Fruit fly (Drosophila melanogaster) whole organism, embryonic: ENCODE results near the gene CG11898.
A peak's percentile ranks its signal among the peaks of the same experiment; 100 is the strongest.

Experiments used
- Atf6 ChIP-seq: fragments of 200-800 bp; sonication (Bioruptor generic); IDR thresholded peaks from 2 replicates; pipeline ENCODE4 v1.3.6; 2022; ENCODE audit warnings: missing biosample characterization, missing genetic modification characterization
- CG10543 ChIP-seq: fragments of 200-800 bp; sonication (Bioruptor generic); optimal IDR thresholded peaks from 3 replicates; lab custom pipeline; 2017; ENCODE audit warnings: missing biosample characterization, mild to moderate bottlenecking, missing genetic modification characterization, moderate library complexity
- CG11085 ChIP-seq: fragments of 200-800 bp; sonication (Bioruptor generic); IDR thresholded peaks from 2 replicates; pipeline ENCODE4 v1.3.6; 2022; ENCODE audit warnings: missing biosample characterization, missing genetic modification characterization
- CG12071 ChIP-seq: fragments of 200-800 bp; sonication (Bioruptor generic); optimal IDR thresholded peaks from 3 replicates; lab custom pipeline; 2018; ENCODE audit warnings: missing biosample characterization, mild to moderate bottlenecking, missing genetic modification characterization
- CG12942 ChIP-seq: fragments of 200-800 bp; sonication (Bioruptor generic); optimal IDR thresholded peaks from 3 replicates; lab custom pipeline; 2016; ENCODE audit warnings: missing biosample characterization, missing genetic modification characterization
- CG15269 ChIP-seq: fragments of 200-800 bp; sonication (Bioruptor generic); optimal IDR thresholded peaks from 2 replicates; lab custom pipeline; 2018; ENCODE audit warnings: missing biosample characterization, mild to moderate bottlenecking, missing genetic modification characterization, moderate library complexity
- CG1832 ChIP-seq: fragments of 200-800 bp; sonication (Bioruptor generic); optimal IDR thresholded peaks from 2 replicates; lab custom pipeline; 2017; ENCODE audit warnings: missing biosample characterization, mild to moderate bottlenecking, missing genetic modification characterization, inconsistent platforms
- CG31365 ChIP-seq: fragments of 200-800 bp; sonication (Bioruptor generic); optimal IDR thresholded peaks from 2 replicates; lab custom pipeline; 2018; ENCODE audit warnings: missing biosample characterization, mild to moderate bottlenecking, missing genetic modification characterization
- CG4424 ChIP-seq: fragments of 200-800 bp; sonication (Bioruptor generic); optimal IDR thresholded peaks from 3 replicates; lab custom pipeline; 2016; ENCODE audit warnings: missing biosample characterization, missing genetic modification characterization
- CG4820 ChIP-seq: fragments of 200-800 bp; sonication (Bioruptor generic); optimal IDR thresholded peaks from 3 replicates; lab custom pipeline; 2016; ENCODE audit warnings: missing biosample characterization, missing genetic modification characterization
- CG5953 ChIP-seq: fragments of 200-800 bp; sonication (Bioruptor generic); IDR thresholded peaks from 2 replicates; pipeline ENCODE4 v1.3.6; 2022; ENCODE audit warnings: missing biosample characterization, missing genetic modification characterization
- CG6654 ChIP-seq: fragments of 200-800 bp; sonication (Bioruptor generic); optimal IDR thresholded peaks from 2 replicates; lab custom pipeline; 2017; ENCODE audit warnings: missing biosample characterization, mild to moderate bottlenecking, missing genetic modification characterization
- CG6689 ChIP-seq: fragments of 200-800 bp; sonication (Bioruptor generic); IDR thresholded peaks from 2 replicates; pipeline ENCODE4 v1.3.6; 2022; ENCODE audit warnings: missing biosample characterization, missing genetic modification characterization
- CG6791 ChIP-seq: fragments of 200-800 bp; sonication (Bioruptor generic); IDR thresholded peaks from 3 replicates; pipeline ENCODE4 v1.3.6; 2022; ENCODE audit warnings: missing biosample characterization, missing genetic modification characterization; ENCODE audit not compliant: partially characterized antibody
- CG7357 ChIP-seq: fragments of 200-800 bp; sonication (Bioruptor generic); IDR thresholded peaks from 3 replicates; pipeline ENCODE4 v1.3.6; 2022; ENCODE audit warnings: missing biosample characterization, missing genetic modification characterization
- CG8388 ChIP-seq: fragments of 200-800 bp; sonication (Bioruptor generic); optimal IDR thresholded peaks from 2 replicates; lab custom pipeline; 2019; ENCODE audit warnings: missing biosample characterization, mild to moderate bottlenecking, missing genetic modification characterization, moderate library complexity
- CG8924 ChIP-seq: fragments of 200-800 bp; optimal IDR thresholded peaks from 3 replicates; lab custom pipeline; 2019; ENCODE audit warnings: missing biosample characterization, mild to moderate bottlenecking, missing genetic modification characterization, moderate library complexity
- D19A ChIP-seq: fragments of 200-800 bp; optimal IDR thresholded peaks from 3 replicates; lab custom pipeline; 2019; ENCODE audit warnings: missing biosample characterization, mild to moderate bottlenecking, missing genetic modification characterization, moderate library complexity
- Dek ChIP-seq: fragments of 200-800 bp; sonication (Bioruptor generic); optimal IDR thresholded peaks from 3 replicates; lab custom pipeline; 2019; ENCODE audit warnings: missing biosample characterization, mild to moderate bottlenecking, missing genetic modification characterization, moderate library complexity
- Dref ChIP-seq: fragments of 200-800 bp; sonication (Bioruptor generic); IDR thresholded peaks from 2 replicates; pipeline ENCODE4 v1.3.6; 2022; ENCODE audit warnings: missing biosample characterization, missing genetic modification characterization
- Fer3 ChIP-seq: fragments of 200-800 bp; sonication (Bioruptor generic); optimal IDR thresholded peaks from 2 replicates; lab custom pipeline; 2018; ENCODE audit warnings: missing biosample characterization, mild to moderate bottlenecking, missing genetic modification characterization, moderate library complexity
- Gsc ChIP-seq: fragments of 200-800 bp; sonication (Bioruptor generic); IDR thresholded peaks from 2 replicates; pipeline ENCODE4 v1.3.6; 2022; ENCODE audit warnings: missing biosample characterization, missing genetic modification characterization
- HLHmδ ChIP-seq: fragments of 200-800 bp; sonication (Bioruptor generic); optimal IDR thresholded peaks from 2 replicates; lab custom pipeline; 2018; ENCODE audit warnings: missing biosample characterization, mild to moderate bottlenecking, missing genetic modification characterization, moderate library complexity
- Hand ChIP-seq: fragments of 200-800 bp; sonication (Bioruptor generic); optimal IDR thresholded peaks from 2 replicates; lab custom pipeline; 2017; ENCODE audit warnings: mild to moderate bottlenecking, missing biosample characterization, missing genetic modification reagents, missing genetic modification characterization
- Meics ChIP-seq: fragments of 200-800 bp; sonication (Bioruptor generic); optimal IDR thresholded peaks from 2 replicates; lab custom pipeline; 2017; ENCODE audit warnings: missing biosample characterization, mild to moderate bottlenecking, missing genetic modification characterization
- Poxn ChIP-seq: fragments of 200-800 bp; sonication (Bioruptor generic); IDR thresholded peaks from 2 replicates; pipeline ENCODE4 v1.3.6; 2022; ENCODE audit warnings: missing biosample characterization, missing genetic modification characterization
- Spps ChIP-seq: fragments of 200-800 bp; sonication (Bioruptor generic); optimal IDR thresholded peaks from 2 replicates; lab custom pipeline; 2018; ENCODE audit warnings: missing biosample characterization, mild to moderate bottlenecking, missing genetic modification characterization
- ab ChIP-seq: fragments of 200-800 bp; sonication (Bioruptor generic); optimal IDR thresholded peaks from 2 replicates; lab custom pipeline; 2016; ENCODE audit warnings: missing biosample characterization, missing genetic modification characterization
- amos ChIP-seq: fragments of 200-800 bp; sonication (Bioruptor generic); IDR thresholded peaks from 2 replicates; pipeline ENCODE4 v1.3.6; 2022; ENCODE audit warnings: missing biosample characterization, missing genetic modification characterization; ENCODE audit not compliant: partially characterized antibody
- ato ChIP-seq: fragments of 200-800 bp; sonication (Bioruptor generic); IDR thresholded peaks from 2 replicates; pipeline ENCODE4 v1.3.6; 2022; ENCODE audit warnings: missing biosample characterization, missing genetic modification characterization; ENCODE audit not compliant: partially characterized antibody
- az2 ChIP-seq: fragments of 200-800 bp; sonication (Bioruptor generic); optimal IDR thresholded peaks from 3 replicates; lab custom pipeline; 2016; ENCODE audit warnings: missing biosample characterization, missing genetic modification characterization
- chinmo ChIP-seq: fragments of 200-800 bp; sonication (Bioruptor generic); IDR thresholded peaks from 4 replicates; pipeline ENCODE4 v1.3.6; 2022; ENCODE audit warnings: missing biosample characterization, missing genetic modification characterization; ENCODE audit not compliant: partially characterized antibody
- dm ChIP-seq: fragments of 200-800 bp; sonication (Bioruptor generic); optimal IDR thresholded peaks from 3 replicates; lab custom pipeline; 2016; ENCODE audit warnings: missing biosample characterization, missing genetic modification characterization
- eve ChIP-seq, 2 experiments: fragments of >200 bp; optimal IDR thresholded peaks; 2 replicates each; lab custom pipeline; 2017; ENCODE audit warnings: missing biosample characterization in 2 of 2, missing genetic modification characterization in 2 of 2
- exex ChIP-seq: fragments of 200-800 bp; sonication (Bioruptor generic); optimal IDR thresholded peaks from 4 replicates; lab custom pipeline; 2018; ENCODE audit warnings: missing biosample characterization, mild to moderate bottlenecking, missing genetic modification characterization, moderate library complexity
- ham ChIP-seq: fragments of 200-800 bp; sonication (Bioruptor generic); IDR thresholded peaks from 2 replicates; pipeline ENCODE4 v1.3.6; 2022; ENCODE audit warnings: missing biosample characterization, missing genetic modification characterization
- hbn ChIP-seq: fragments of 200-800 bp; sonication (Bioruptor generic); IDR thresholded peaks from 2 replicates; pipeline ENCODE4 v1.3.6; 2022; ENCODE audit warnings: missing biosample characterization, missing genetic modification characterization; ENCODE audit not compliant: partially characterized antibody
- kah ChIP-seq: fragments of 200-800 bp; sonication (Bioruptor generic); optimal IDR thresholded peaks from 2 replicates; lab custom pipeline; 2018; ENCODE audit warnings: missing biosample characterization, mild to moderate bottlenecking, missing genetic modification characterization
- ken ChIP-seq: fragments of 200-800 bp; sonication (Bioruptor generic); IDR thresholded peaks from 3 replicates; pipeline ENCODE4 v1.3.6; 2022; ENCODE audit warnings: missing biosample characterization, missing genetic modification characterization
- salm ChIP-seq: fragments of 200-800 bp; sonication (Bioruptor generic); optimal IDR thresholded peaks from 2 replicates; lab custom pipeline; 2018; ENCODE audit warnings: missing biosample characterization, mild to moderate bottlenecking, missing genetic modification characterization
- so ChIP-seq: fragments of 200-800 bp; sonication (Bioruptor generic); IDR thresholded peaks from 3 replicates; pipeline ENCODE4 v1.3.6; 2022; ENCODE audit warnings: missing biosample characterization, missing genetic modification characterization
- sqz ChIP-seq: fragments of 200-800 bp; sonication (Bioruptor generic); optimal IDR thresholded peaks from 3 replicates; lab custom pipeline; 2018; ENCODE audit warnings: missing biosample characterization, mild to moderate bottlenecking, missing genetic modification characterization
- usp ChIP-seq: fragments of >200 bp; optimal IDR thresholded peaks from 2 replicates; lab custom pipeline; 2017; ENCODE audit warnings: missing biosample characterization, missing genetic modification characterization
- vfl ChIP-seq: fragments of 200-800 bp; sonication (Bioruptor generic); optimal IDR thresholded peaks from 2 replicates; lab custom pipeline; 2016; ENCODE audit warnings: missing biosample characterization, missing genetic modification characterization
- vnd ChIP-seq: fragments of 200-800 bp; sonication (Bioruptor generic); IDR thresholded peaks from 3 replicates; pipeline ENCODE4 v1.3.6; 2022; ENCODE audit warnings: missing biosample characterization, missing genetic modification characterization; ENCODE audit not compliant: partially characterized antibody
- wek ChIP-seq: fragments of 200-800 bp; sonication (Bioruptor generic); optimal IDR thresholded peaks from 3 replicates; lab custom pipeline; 2018; ENCODE audit warnings: missing biosample characterization, mild to moderate bottlenecking, missing genetic modification characterization, moderate library complexity
- zen2 ChIP-seq: fragments of 200-800 bp; sonication (Bioruptor generic); IDR thresholded peaks from 3 replicates; pipeline ENCODE4 v1.3.6; 2022; ENCODE audit warnings: missing biosample characterization, missing genetic modification characterization; ENCODE audit not compliant: partially characterized antibody

Gene CG11898

dm6 chr3R:29122817-29123611, 42.4 kb upstream of the CG11898 start, which contains the start of the genes yem and Ctl2 (continued):
- no peak for TF ChIP-seq hbn
- TF ChIP-seq CG10543 (GFP tag; lab: Kevin White, UChicago): peak; percentile 71
- peak; percentile 13 for TF ChIP-seq CG31365 (tag; lab: Kevin White, UChicago)
- TF ChIP-seq CG6654 (GFP tag; lab: Kevin White, UChicago): peak; percentile 36
- no peak for TF ChIP-seq Gsc (GFP tag; lab: Robert Waterston, UW)
- peak; percentile 79; the same call in 1 of the 4 replicates for TF ChIP-seq chinmo
- peak; percentile 29; the same call in 1 of the 3 replicates for TF ChIP-seq CG6791 (GFP tag; lab: Robert Waterston, UW)
- peak; percentile 77 for TF ChIP-seq az2
- peak; percentile 95 for TF ChIP-seq CG7357
- peak; percentile 61 for TF ChIP-seq CG11085
- no peak for TF ChIP-seq CG5953 (GFP tag; lab: Robert Waterston, UW)
- TF ChIP-seq usp (GFP tag; lab: Kevin White, UChicago): no peak
- peak; percentile 22 for TF ChIP-seq kah (GFP tag; lab: Kevin White, UChicago)
- TF ChIP-seq CG12071: peak; percentile 38
- peak; percentile 50 for TF ChIP-seq CG8924
- peak; percentile 64 for TF ChIP-seq CG12942 (GFP tag; lab: Kevin White, UChicago)
- peak; percentile 77 for TF ChIP-seq Meics (GFP tag; lab: Kevin White, UChicago)
- peak; percentile 28 for TF ChIP-seq exex (tag; lab: Kevin White, UChicago)
- TF ChIP-seq so (GFP tag; lab: Robert Waterston, UW): peak; percentile 38; the same call in 1 of the 3 replicates
- peak; percentile 81 for TF ChIP-seq HLHmδ (GFP tag; lab: Kevin White, UChicago)
- peak; percentile 41 for TF ChIP-seq CG8388 (GFP tag; lab: Kevin White, UChicago)
- peak; percentile 18; the same call in 1 of the 2 replicates for TF ChIP-seq CG6689
- TF ChIP-seq Fer3 (tag; lab: Kevin White, UChicago): peak; percentile 39
- TF ChIP-seq ham (GFP tag; lab: Robert Waterston, UW): no peak; the same call in 1 of the 2 replicates
- no peak for TF ChIP-seq Spps
- peak; percentile 5; the same call in 1 of the 2 replicates for TF ChIP-seq ato
- peak; percentile 40; the same call in 1 of the 2 replicates for TF ChIP-seq amos (GFP tag; lab: Robert Waterston, UW)
- TF ChIP-seq Hand (GFP tag; lab: Kevin White, UChicago): no peak
- peak; percentile 73 for TF ChIP-seq ken
- no peak for TF ChIP-seq CG1832
- TF ChIP-seq wek (GFP tag; lab: Kevin White, UChicago): no peak
- peak; percentile 64 for TF ChIP-seq CG4820 (GFP tag; lab: Kevin White, UChicago)
- TF ChIP-seq Dref: peak; percentile 47
- TF ChIP-seq CG15269: peak; percentile 63
- peak; percentile 77 for TF ChIP-seq CG4424
- no peak for TF ChIP-seq sqz (GFP tag; lab: Kevin White, UChicago)
- TF ChIP-seq salm (tag; lab: Kevin White, UChicago): no peak
- TF ChIP-seq ab (GFP tag; lab: Kevin White, UChicago): peak; percentile 58
- 0 out of 2 replicates have a peak, but pooled peaks have one; percentile 8 for TF ChIP-seq Atf6 (GFP tag; lab: Robert Waterston, UW)
- no peak for TF ChIP-seq Poxn (GFP tag; lab: Robert Waterston, UW)
- TF ChIP-seq vnd (GFP tag; lab: Robert Waterston, UW): no peak
- TF ChIP-seq vfl (GFP tag; lab: Kevin White, UChicago): peak; percentile 50
- TF ChIP-seq zen2 (GFP tag; lab: Robert Waterston, UW): no peak
- TF ChIP-seq dm (GFP tag; lab: Kevin White, UChicago): peak; percentile 88
- peak; percentile 67 for TF ChIP-seq Dek
- no peak for TF ChIP-seq D19A (tag; lab: Kevin White, UChicago)
- peak in 1 of 2 experiments; percentile 26 for TF ChIP-seq eve (GFP tag; optimal IDR thresholded peaks at IDR 0.05; lab: Kevin White, UChicago)
